Fruit fly (Drosophila melanogaster) whole organism, embryonic: Measurements from ENCODE around the gene CG13386.
A peak's percentile ranks its signal among the peaks of the same experiment; 100 is the strongest.

ENCODE experiments used
- CG11695 ChIP-seq: fragments of 200-800 bp; sonication (Bioruptor generic); IDR thresholded peaks from 3 replicates; pipeline ENCODE4 v1.3.6; 2022; ENCODE audit warnings: missing biosample characterization, missing genetic modification characterization
- CG12659 ChIP-seq: fragments of 200-800 bp; sonication (Bioruptor generic); optimal IDR thresholded peaks from 3 replicates; lab custom pipeline; 2017; ENCODE audit warnings: mild to moderate bottlenecking, missing biosample characterization, missing genetic modification reagents, missing genetic modification characterization
- CG13123 ChIP-seq: fragments of 200-800 bp; sonication (Bioruptor generic); optimal IDR thresholded peaks from 2 replicates; lab custom pipeline; 2016; ENCODE audit warnings: missing biosample characterization, missing genetic modification characterization
- CG13287 ChIP-seq: fragments of 200-800 bp; sonication (Bioruptor generic); IDR thresholded peaks from 2 replicates; pipeline ENCODE4 v1.3.6; 2022; ENCODE audit warnings: missing biosample characterization, missing genetic modification characterization; ENCODE audit not compliant: partially characterized antibody
- CG13775 ChIP-seq: fragments of 200-800 bp; sonication (Bioruptor generic); optimal IDR thresholded peaks from 3 replicates; lab custom pipeline; 2017; ENCODE audit warnings: missing biosample characterization, mild to moderate bottlenecking, missing genetic modification characterization
- CG14710 ChIP-seq: fragments of 200-800 bp; sonication (Bioruptor generic); optimal IDR thresholded peaks from 3 replicates; lab custom pipeline; 2019; ENCODE audit warnings: missing biosample characterization, mild to moderate bottlenecking, missing genetic modification characterization, moderate library complexity
- CG15514 ChIP-seq: fragments of 200-800 bp; sonication (Bioruptor generic); optimal IDR thresholded peaks from 3 replicates; lab custom pipeline; 2017; ENCODE audit warnings: missing biosample characterization, missing genetic modification characterization, mild to moderate bottlenecking, moderate library complexity, missing genetic modification reagents
- CG17359 ChIP-seq: fragments of 200-800 bp; sonication (Bioruptor generic); optimal IDR thresholded peaks from 3 replicates; lab custom pipeline; 2018; ENCODE audit warnings: missing biosample characterization, mild to moderate bottlenecking, missing genetic modification characterization, moderate library complexity
- CG17829 ChIP-seq: fragments of 200-800 bp; optimal IDR thresholded peaks from 2 replicates; lab custom pipeline; 2019; ENCODE audit warnings: missing biosample characterization, mild to moderate bottlenecking, missing genetic modification characterization, moderate library complexity
- CG18619 ChIP-seq: fragments of 200-800 bp; sonication (Bioruptor generic); optimal IDR thresholded peaks from 3 replicates; lab custom pipeline; 2017; ENCODE audit warnings: missing biosample characterization, mild to moderate bottlenecking, missing genetic modification characterization
- CG2120 ChIP-seq: fragments of 200-800 bp; sonication (Bioruptor generic); optimal IDR thresholded peaks from 3 replicates; lab custom pipeline; 2016; ENCODE audit warnings: missing biosample characterization, missing genetic modification characterization
- CG2199 ChIP-seq: fragments of 200-800 bp; sonication (Bioruptor generic); IDR thresholded peaks from 3 replicates; pipeline ENCODE4 v1.3.6; 2022; ENCODE audit warnings: missing biosample characterization, missing genetic modification characterization
- CG30020 ChIP-seq: fragments of 200-800 bp; optimal IDR thresholded peaks from 2 replicates; lab custom pipeline; 2019; ENCODE audit warnings: missing biosample characterization, mild to moderate bottlenecking, missing genetic modification characterization, moderate library complexity
- CG3847 ChIP-seq: fragments of 200-800 bp; sonication (Bioruptor generic); IDR thresholded peaks from 2 replicates; pipeline ENCODE4 v1.3.6; 2022; ENCODE audit warnings: missing biosample characterization, missing genetic modification characterization
- CG6791 ChIP-seq: fragments of 200-800 bp; sonication (Bioruptor generic); IDR thresholded peaks from 3 replicates; pipeline ENCODE4 v1.3.6; 2022; ENCODE audit warnings: missing biosample characterization, missing genetic modification characterization; ENCODE audit not compliant: partially characterized antibody
- CG7786 ChIP-seq: fragments of 200-800 bp; sonication (Bioruptor generic); optimal IDR thresholded peaks from 2 replicates; lab custom pipeline; 2016; ENCODE audit warnings: missing biosample characterization, missing genetic modification characterization
- CG8290 ChIP-seq, 3 experiments: fragments of 200-800 bp; sonication (Bioruptor generic); optimal IDR thresholded peaks; 2 replicates each; lab custom pipeline; 2016 to 2019; ENCODE audit warnings: missing biosample characterization in 3 of 3, missing genetic modification characterization in 3 of 3, mild to moderate bottlenecking in 2 of 3, moderate library complexity in 1 of 3
- CG9437 ChIP-seq: fragments of 200-800 bp; sonication (Bioruptor generic); optimal IDR thresholded peaks from 2 replicates; lab custom pipeline; 2018; ENCODE audit warnings: missing biosample characterization, mild to moderate bottlenecking, missing genetic modification characterization
- Dip3 ChIP-seq: fragments of 200-800 bp; sonication (Bioruptor generic); optimal IDR thresholded peaks from 3 replicates; lab custom pipeline; 2016; ENCODE audit warnings: missing biosample characterization, missing genetic modification characterization
- E2f2 ChIP-seq: fragments of 200-800 bp; sonication (Bioruptor generic); IDR thresholded peaks from 2 replicates; pipeline ENCODE4 v1.3.6; 2022; ENCODE audit warnings: missing biosample characterization, missing genetic modification characterization
- Ets97D ChIP-seq: fragments of 200-800 bp; sonication (Bioruptor generic); optimal IDR thresholded peaks from 3 replicates; lab custom pipeline; 2016; ENCODE audit warnings: missing biosample characterization, missing genetic modification characterization
- Hmr ChIP-seq: fragments of 200-800 bp; sonication (Bioruptor generic); optimal IDR thresholded peaks from 3 replicates; lab custom pipeline; 2017; ENCODE audit warnings: mild to moderate bottlenecking, missing biosample characterization, missing genetic modification reagents, missing genetic modification characterization
- Opbp ChIP-seq: fragments of 200-800 bp; sonication (Bioruptor generic); IDR thresholded peaks from 3 replicates; pipeline ENCODE4 v1.3.6; 2022; ENCODE audit warnings: missing biosample characterization, missing genetic modification characterization; ENCODE audit not compliant: partially characterized antibody
- Scr ChIP-seq: fragments of 200-800 bp; sonication (Bioruptor generic); IDR thresholded peaks from 2 replicates; pipeline ENCODE4 v1.3.6; 2022; ENCODE audit warnings: missing biosample characterization, missing genetic modification characterization; ENCODE audit not compliant: partially characterized antibody
- Spps ChIP-seq: fragments of 200-800 bp; sonication (Bioruptor generic); optimal IDR thresholded peaks from 2 replicates; lab custom pipeline; 2018; ENCODE audit warnings: missing biosample characterization, mild to moderate bottlenecking, missing genetic modification characterization
- Stat92E ChIP-seq, 3 experiments: fragments of >200 bp in 2 of 3; fragments of 200-800 bp in 1 of 3; sonication (Bioruptor generic) in 1 of 3; optimal IDR thresholded peaks; 2 replicates each; lab custom pipeline; 2017 to 2019; ENCODE audit warnings: missing biosample characterization in 3 of 3, missing genetic modification characterization in 3 of 3, mild to moderate bottlenecking in 1 of 3, moderate library complexity in 1 of 3
- Trl ChIP-seq, 3 experiments: fragments of >200 bp in 2 of 3; fragments of 200-800 bp in 1 of 3; sonication (Bioruptor generic) in 1 of 3; optimal IDR thresholded peaks; 2 replicates in 1 of 3; 3 replicates in 2 of 3; lab custom pipeline; 2016 to 2017; ENCODE audit warnings: missing biosample characterization in 1 of 3, missing genetic modification characterization in 1 of 3
- bigmax ChIP-seq: fragments of 200-800 bp; sonication (Bioruptor generic); optimal IDR thresholded peaks from 2 replicates; lab custom pipeline; 2018; ENCODE audit warnings: missing biosample characterization, mild to moderate bottlenecking, missing genetic modification characterization
- br ChIP-seq: fragments of >200 bp; optimal IDR thresholded peaks from 2 replicates; lab custom pipeline; 2017
- da ChIP-seq: fragments of 200-800 bp; sonication (Bioruptor generic); optimal IDR thresholded peaks from 2 replicates; lab custom pipeline; 2016; ENCODE audit warnings: missing biosample characterization, missing genetic modification characterization
- fu2 ChIP-seq: fragments of 200-800 bp; sonication (Bioruptor generic); optimal IDR thresholded peaks from 2 replicates; lab custom pipeline; 2016; ENCODE audit warnings: missing biosample characterization, missing genetic modification characterization
- hb ChIP-seq: fragments of 200-800 bp; sonication (Bioruptor generic); IDR thresholded peaks from 3 replicates; pipeline ENCODE4 v1.3.6; 2022; ENCODE audit warnings: missing biosample characterization, missing genetic modification characterization; ENCODE audit not compliant: partially characterized antibody
- hth ChIP-seq: fragments of >200 bp; optimal IDR thresholded peaks from 2 replicates; lab custom pipeline; 2017; ENCODE audit warnings: inconsistent platforms
- insv ChIP-seq, 2 experiments: fragments of 200-800 bp; sonication (Bioruptor generic); optimal IDR thresholded peaks; 3 replicates each; lab custom pipeline; 2016 to 2018; ENCODE audit warnings: missing biosample characterization in 2 of 2, missing genetic modification characterization in 2 of 2
- lbe ChIP-seq: fragments of 200-800 bp; sonication (Bioruptor generic); optimal IDR thresholded peaks from 2 replicates; lab custom pipeline; 2016; ENCODE audit warnings: missing biosample characterization, mild to moderate bottlenecking, missing genetic modification characterization
- lov ChIP-seq, 2 experiments: fragments of 200-800 bp in 1 of 2; fragments of >200 bp in 1 of 2; sonication (Bioruptor generic) in 1 of 2; IDR thresholded peaks in 1 of 2; optimal IDR thresholded peaks in 1 of 2; 2 replicates in 1 of 2; 3 replicates in 1 of 2; pipeline versions ENCODE4 v1.3.6 to Lab custom; 2017 to 2022; ENCODE audit warnings: missing biosample characterization in 1 of 2, missing genetic modification characterization in 1 of 2
- p53 ChIP-seq: fragments of 200-800 bp; sonication (Bioruptor generic); optimal IDR thresholded peaks from 2 replicates; lab custom pipeline; 2016; ENCODE audit warnings: missing biosample characterization, missing genetic modification characterization
- phol ChIP-seq: fragments of 200-800 bp; sonication (Bioruptor generic); optimal IDR thresholded peaks from 3 replicates; lab custom pipeline; 2018; ENCODE audit warnings: missing biosample characterization, mild to moderate bottlenecking, missing genetic modification characterization, moderate library complexity
- prd ChIP-seq, 3 experiments: fragments of >200 bp in 2 of 3; fragments of 200-800 bp in 1 of 3; sonication (Bioruptor generic) in 1 of 3; optimal IDR thresholded peaks in 2 of 3; IDR thresholded peaks in 1 of 3; 2 replicates in 2 of 3; 3 replicates in 1 of 3; pipeline versions ENCODE4 v1.3.6 to Lab custom; 2017 to 2022; ENCODE audit warnings: missing biosample characterization in 1 of 3, missing genetic modification characterization in 1 of 3
- pros ChIP-seq: fragments of 200-800 bp; sonication (Bioruptor generic); optimal IDR thresholded peaks from 3 replicates; lab custom pipeline; 2019; ENCODE audit warnings: missing biosample characterization, mild to moderate bottlenecking, missing genetic modification characterization, moderate library complexity
- pzg ChIP-seq: fragments of 200-800 bp; sonication (Bioruptor generic); optimal IDR thresholded peaks from 3 replicates; lab custom pipeline; 2018; ENCODE audit warnings: missing biosample characterization, mild to moderate bottlenecking, missing genetic modification characterization, moderate library complexity
- trem ChIP-seq: fragments of 200-800 bp; optimal IDR thresholded peaks from 3 replicates; lab custom pipeline; 2019; ENCODE audit warnings: missing biosample characterization, mild to moderate bottlenecking, missing genetic modification characterization, moderate library complexity
- unc-4 ChIP-seq: fragments of 200-800 bp; sonication (Bioruptor generic); IDR thresholded peaks from 2 replicates; pipeline ENCODE4 v1.3.6; 2022; ENCODE audit warnings: missing biosample characterization, missing genetic modification characterization; ENCODE audit not compliant: partially characterized antibody
- zen ChIP-seq: fragments of 200-800 bp; sonication (Bioruptor generic); optimal IDR thresholded peaks from 3 replicates; lab custom pipeline; 2018; ENCODE audit warnings: missing biosample characterization, mild to moderate bottlenecking, missing genetic modification characterization, moderate library complexity
- zf30C ChIP-seq: fragments of 200-800 bp; sonication (Bioruptor generic); optimal IDR thresholded peaks from 3 replicates; lab custom pipeline; 2018; ENCODE audit warnings: missing biosample characterization, mild to moderate bottlenecking, missing genetic modification characterization

The CG13386 gene

dm6 chr2L:8365701-8366643 lies 32.8 kb upstream of the CG13386 start, which contains the start of gene Pp2A-29B (continued):
- TF ChIP-seq lov (optimal IDR thresholded peaks at IDR 0.05; lab: Kevin White, UChicago) (no peak), lov (GFP tag; IDR thresholded peaks at IDR 0.05; lab: Robert Waterston, UW) (no peak), bigmax (GFP tag; lab: Kevin White, UChicago) (no peak), CG12659 (GFP tag; lab: Kevin White, UChicago) (peak; percentile 69), CG17829 (tag; lab: Kevin White, UChicago) (peak; percentile 53), CG13123 (GFP tag; lab: Kevin White, UChicago) (no peak), phol (tag; lab: Kevin White, UChicago) (peak; percentile 92), CG2120 (GFP tag; lab: Kevin White, UChicago) (peak; percentile 19), CG8290 (GFP tag; optimal IDR thresholded peaks at IDR 0.05; lab: Kevin White, UChicago) (peak; percentile 13), CG8290 (tag; optimal IDR thresholded peaks at IDR 0.05; lab: Kevin White, UChicago) (no peak), p53 (GFP tag; lab: Kevin White, UChicago) (no peak), br (lab: Kevin White, UChicago) (no peak), CG9437 (peak; percentile 35), Opbp (GFP tag; lab: Robert Waterston, UW) (peak; percentile 96), Spps (no peak), CG30020 (peak; percentile 71), CG15514 (GFP tag; lab: Kevin White, UChicago) (peak; percentile 42), CG11695 (GFP tag; lab: Robert Waterston, UW) (no peak), unc-4 (peak; percentile 98), Stat92E (GFP tag; optimal IDR thresholded peaks at IDR 0.05; lab: Kevin White, UChicago) (peak in 1 of 3 experiments; percentile 14), hb (GFP tag; lab: Robert Waterston, UW) (peak; percentile 99), CG2199 (no peak), lbe (peak; percentile 41), Ets97D (peak; percentile 31), Scr (peak; percentile 99), CG13775 (GFP tag; lab: Kevin White, UChicago) (peak; percentile 40), trem (tag; lab: Kevin White, UChicago) (peak; percentile 80), Trl (optimal IDR thresholded peaks at IDR 0.05; lab: Kevin White, UChicago) (no peak), Trl (GFP tag; optimal IDR thresholded peaks at IDR 0.05; lab: Kevin White, UChicago) (peak; percentile 3), insv (GFP tag; optimal IDR thresholded peaks at IDR 0.05; lab: Kevin White, UChicago) (peak in 1 of 2 experiments; percentile 25), CG7786 (no peak), Dip3 (GFP tag; lab: Kevin White, UChicago) (peak; percentile 19), zf30C (GFP tag; lab: Kevin White, UChicago) (peak; percentile 10), E2f2 (GFP tag; lab: Robert Waterston, UW) (peak; percentile 88), CG18619 (peak; percentile 27), prd (optimal IDR thresholded peaks at IDR 0.05; lab: Kevin White, UChicago) (no peak), prd (GFP tag; IDR thresholded peaks at IDR 0.05; lab: Robert Waterston, UW) (peak; percentile 24; the same call in 1 of the 3 replicates), Hmr (GFP tag; lab: Kevin White, UChicago) (peak; percentile 4), zen (peak; percentile 59), hth (lab: Kevin White, UChicago) (no peak), CG14710 (peak; percentile 83), da (no peak), CG17359 (tag; lab: Kevin White, UChicago) (peak; percentile 28), fu2 (no peak), pros (GFP tag; lab: Kevin White, UChicago) (no peak), CG13287 (GFP tag; lab: Robert Waterston, UW) (peak; percentile 99), CG6791 (GFP tag; lab: Robert Waterston, UW) (peak; percentile 98), CG3847 (GFP tag; lab: Robert Waterston, UW) (peak; percentile 51; the same call in 1 of the 2 replicates), pzg (GFP tag; lab: Kevin White, UChicago) (peak; percentile 64)
